Fruit fly (Drosophila melanogaster): ENCODE results near the gene CG15545.
A peak's percentile ranks its signal among the peaks of the same experiment; 100 is the strongest.

CG15545 gene

dm6 chr3R:30872301-30873044, at the start of gene CG15545:
Gene CG15545 (minus strand): TSS chr3R:30872351.
- TF ChIP-seq Sox102F (GFP tag; optimal IDR thresholded peaks at IDR 0.05) (no peak), Met (GFP tag; optimal IDR thresholded peaks at IDR 0.05) (no peak), pdm3 (GFP tag; optimal IDR thresholded peaks at IDR 0.05) (no peak), CG11902 (GFP tag; optimal IDR thresholded peaks at IDR 0.05) (no peak), OdsH (GFP tag; optimal IDR thresholded peaks at IDR 0.05) (no peak), CG6276 (GFP tag; optimal IDR thresholded peaks at IDR 0.05) (peak; percentile 59), vri (GFP tag; optimal IDR thresholded peaks at IDR 0.05) (no peak), dac (GFP tag; optimal IDR thresholded peaks at IDR 0.05) (no peak), Hr4 (GFP tag; optimal IDR thresholded peaks at IDR 0.05) (peak; percentile 75), CG1621 (tag; optimal IDR thresholded peaks at IDR 0.05) (no peak), fd85E (GFP tag; optimal IDR thresholded peaks at IDR 0.05) (no peak), CG15336 (GFP tag; IDR thresholded peaks at IDR 0.05) (peak; percentile 34; the same call in 1 of the 2 replicates), CG11762 (GFP tag; optimal IDR thresholded peaks at IDR 0.05; ENCODE audit: insufficient read depth) (no peak), CG8319 (GFP tag; optimal IDR thresholded peaks at IDR 0.05) (no peak), CG6854 (GFP tag; optimal IDR thresholded peaks at IDR 0.05) (no peak), achi (GFP tag; optimal IDR thresholded peaks at IDR 0.05) (no peak), Smox (GFP tag; optimal IDR thresholded peaks at IDR 0.05) (no peak), Ets21C (GFP tag; optimal IDR thresholded peaks at IDR 0.05) (no peak), Hr38 (GFP tag; optimal IDR thresholded peaks at IDR 0.05) (no peak), Gug (GFP tag; IDR thresholded peaks at IDR 0.05) (no peak), svp (GFP tag) (peak; percentile 25), CG32006 (GFP tag; optimal IDR thresholded peaks at IDR 0.05) (peak; percentile 73), Ets96B (tag; optimal IDR thresholded peaks at IDR 0.05) (no peak), CG6808 (GFP tag; optimal IDR thresholded peaks at IDR 0.05) (no peak), salr (GFP tag; optimal IDR thresholded peaks at IDR 0.05) (no peak), CG6163 (GFP tag; IDR thresholded peaks at IDR 0.05) (peak; percentile 24; the same call in 1 of the 3 replicates), Eip78C (GFP tag) (peak; percentile 68), CG7368 (GFP tag; optimal IDR thresholded peaks at IDR 0.05) (no peak), CG4318 (GFP tag; optimal IDR thresholded peaks at IDR 0.05) (peak; percentile 48), Sox14 (GFP tag; optimal IDR thresholded peaks at IDR 0.05) (peak; percentile 9), ss (GFP tag; optimal IDR thresholded peaks at IDR 0.05) (no peak), CG8119 (GFP tag; IDR thresholded peaks at IDR 0.05) (peak; percentile 64; the same call in 2 of the 3 replicates), CG34406 (GFP tag; optimal IDR thresholded peaks at IDR 0.05) (no peak), net (GFP tag; optimal IDR thresholded peaks at IDR 0.05) (no peak), Sox15 (GFP tag; optimal IDR thresholded peaks at IDR 0.05) (no peak), Hr39 (GFP tag; optimal IDR thresholded peaks at IDR 0.05) (no peak), CG11294 (GFP tag; IDR thresholded peaks at IDR 0.05) (no peak), Eip93F (GFP tag; optimal IDR thresholded peaks at IDR 0.05) (no peak), esn (GFP tag; optimal IDR thresholded peaks at IDR 0.05) (no peak), CG3919 (GFP tag; optimal IDR thresholded peaks at IDR 0.05) (no peak), CG6792 (GFP tag; optimal IDR thresholded peaks at IDR 0.05) (no peak), cyc (GFP tag; optimal IDR thresholded peaks at IDR 0.05) (no peak), Lpt (GFP tag; optimal IDR thresholded peaks at IDR 0.05) (peak; percentile 44), fkh (GFP tag; optimal IDR thresholded peaks at IDR 0.05) (no peak), CG9139 (GFP tag; optimal IDR thresholded peaks at IDR 0.05) (no peak), CG16779 (tag; optimal IDR thresholded peaks at IDR 0.05) (no peak), eg (GFP tag; IDR thresholded peaks at IDR 0.05) (no peak), CG10669 (GFP tag; optimal IDR thresholded peaks at IDR 0.05) (no peak), Blimp-1 (GFP tag; optimal IDR thresholded peaks at IDR 0.05) (no peak), spab (GFP tag; optimal IDR thresholded peaks at IDR 0.05) (no peak), CG31627 (GFP tag; optimal IDR thresholded peaks at IDR 0.05) (no peak)
